Worm (Caenorhabditis elegans) whole organism, mixed stage, embryonic: ENCODE measurements around the gene lys-4.

Source experiments
- blmp-1 ChIP-seq: fragments of 150-350 bp; optimal IDR thresholded peaks from 2 replicates; lab custom pipeline; 2014; ENCODE audit warnings: missing biosample characterization, missing genetic modification characterization
- ceh-43 ChIP-seq: fragments of 200-800 bp; sonication (Bioruptor generic); optimal IDR thresholded peaks from 2 replicates; lab custom pipeline; 2018; ENCODE audit warnings: mild to moderate bottlenecking, missing genetic modification characterization, moderate library complexity, missing compliant biosample characterization
- ces-1 ChIP-seq: fragments of 150-350 bp; optimal IDR thresholded peaks from 2 replicates; lab custom pipeline; 2014; ENCODE audit warnings: missing biosample characterization, missing genetic modification reagents, missing genetic modification characterization
- elt-3 ChIP-seq: fragments of 150-350 bp; optimal IDR thresholded peaks from 2 replicates; lab custom pipeline; 2014; ENCODE audit warnings: missing biosample characterization, missing genetic modification characterization
- flh-1 ChIP-seq: fragments of 200-800 bp; sonication (Bioruptor generic); optimal IDR thresholded peaks from 2 replicates; lab custom pipeline; 2018; ENCODE audit warnings: mild to moderate bottlenecking, missing genetic modification characterization, moderate library complexity, missing compliant biosample characterization
- lsy-2 ChIP-seq: fragments of 150-350 bp; optimal IDR thresholded peaks from 2 replicates; lab custom pipeline; 2014; ENCODE audit warnings: missing biosample characterization, missing genetic modification characterization
- nhr-237 ChIP-seq: fragments of 150-350 bp; optimal IDR thresholded peaks from 2 replicates; lab custom pipeline; 2014; ENCODE audit warnings: missing biosample characterization, missing genetic modification characterization
- nhr-28 ChIP-seq: fragments of 150-350 bp; optimal IDR thresholded peaks from 2 replicates; lab custom pipeline; 2014; ENCODE audit warnings: missing biosample characterization, missing genetic modification characterization
- sem-2 ChIP-seq: fragments of 200-800 bp; sonication (Bioruptor generic); optimal IDR thresholded peaks from 2 replicates; lab custom pipeline; 2018; ENCODE audit warnings: mild to moderate bottlenecking, missing genetic modification characterization, missing compliant biosample characterization
- sptf-1 ChIP-seq: sonication (generic microtip); optimal IDR thresholded peaks from 2 replicates; lab custom pipeline; 2017; ENCODE audit warnings: mild to moderate bottlenecking, missing genetic modification characterization, moderate library complexity, missing compliant biosample characterization
- zip-8 ChIP-seq: fragments of 150-350 bp; optimal IDR thresholded peaks from 2 replicates; lab custom pipeline; 2014; ENCODE audit warnings: missing biosample characterization, missing genetic modification characterization
- ztf-11 ChIP-seq: fragments of 150-350 bp; optimal IDR thresholded peaks from 2 replicates; lab custom pipeline; 2014; ENCODE audit warnings: missing biosample characterization, missing genetic modification characterization

- TF ChIP-seq nhr-237 (no peak), sem-2 (GFP tag; lab: Kevin White, UChicago) (no peak), blmp-1 (tag; lab: Kevin White, UChicago) (no peak), elt-3 (tag; lab: Kevin White, UChicago) (no peak), sptf-1 (no peak), ceh-43 (GFP tag; lab: Kevin White, UChicago) (no peak), ces-1 (GFP tag; lab: Kevin White, UChicago) (no peak), lsy-2 (no peak), flh-1 (GFP tag; lab: Kevin White, UChicago) (no peak), ztf-11 (tag; lab: Kevin White, UChicago) (no peak), zip-8 (tag; lab: Kevin White, UChicago) (no peak), nhr-28 (no peak)
These were observed 25.9 kb downstream of the lys-4 start for ce11 chrIV:11597079-11597478.
